Worm (Caenorhabditis elegans) whole organism, L4 larva: ENCODE measurements around the gene srbc-68.

Experiments used
- D1046.2 ChIP-seq: fragments of 200-800 bp; sonication (Bioruptor generic); IDR thresholded peaks from 2 replicates; pipeline ENCODE4 v1.3.6; 2022; ENCODE audit warnings: missing genetic modification characterization, missing compliant biosample characterization
- F10B5.3 ChIP-seq: sonication (generic microtip); optimal IDR thresholded peaks from 2 replicates; lab custom pipeline; 2016; ENCODE audit warnings: mild to moderate bottlenecking, missing genetic modification characterization, missing compliant biosample characterization
- F44E2.7 ChIP-seq: fragments of 200-800 bp; sonication (Bioruptor generic); IDR thresholded peaks from 2 replicates; pipeline ENCODE4 v2.1.2; 2022; ENCODE audit warnings: missing genetic modification characterization, missing compliant biosample characterization
- F49E8.2 ChIP-seq: sonication (generic microtip); optimal IDR thresholded peaks from 2 replicates; lab custom pipeline; 2016; ENCODE audit warnings: missing compliant biosample characterization, mild to moderate bottlenecking, missing genetic modification characterization, borderline replicate concordance
- T20F7.1 ChIP-seq: fragments of 200-800 bp; sonication (Bioruptor generic); optimal IDR thresholded peaks from 2 replicates; lab custom pipeline; 2018; ENCODE audit warnings: mild to moderate bottlenecking, missing genetic modification characterization, missing compliant biosample characterization
- T26A8.4 ChIP-seq: fragments of 200-800 bp; sonication (Bioruptor generic); IDR thresholded peaks from 2 replicates; pipeline ENCODE4 v1.3.6; 2022; ENCODE audit warnings: missing genetic modification characterization, missing compliant biosample characterization
- Y105C5A.15 ChIP-seq: fragments of 200-800 bp; sonication (Bioruptor generic); IDR thresholded peaks from 2 replicates; pipeline ENCODE4 v1.3.6; 2022; ENCODE audit warnings: missing genetic modification characterization, missing compliant biosample characterization
- Y5F2A.4 ChIP-seq: fragments of 200-800 bp; sonication (Bioruptor generic); optimal IDR thresholded peaks from 2 replicates; lab custom pipeline; 2018; ENCODE audit warnings: mild to moderate bottlenecking, missing genetic modification characterization, missing compliant biosample characterization
- Y75B8A.6 ChIP-seq: fragments of 200-800 bp; sonication (Bioruptor generic); IDR thresholded peaks from 2 replicates; pipeline ENCODE4 v1.3.6; 2022; ENCODE audit warnings: missing genetic modification reagents, missing genetic modification characterization, missing compliant biosample characterization
- ZK337.2 ChIP-seq: fragments of 200-800 bp; sonication (Bioruptor generic); IDR thresholded peaks from 2 replicates; pipeline ENCODE4 v1.3.6; 2022; ENCODE audit warnings: missing genetic modification reagents, missing genetic modification characterization, missing compliant biosample characterization
- aha-1 ChIP-seq: fragments of 150-350 bp; peaks from one replicate; lab custom pipeline; 2014; ENCODE audit warnings: missing biosample characterization, missing genetic modification characterization
- attf-4 ChIP-seq: sonication (generic microtip); optimal IDR thresholded peaks from 3 replicates; lab custom pipeline; 2017; ENCODE audit warnings: missing biosample characterization, missing genetic modification characterization
- ceh-28 ChIP-seq: fragments of 150-350 bp; optimal IDR thresholded peaks from 2 replicates; lab custom pipeline; 2014; ENCODE audit warnings: missing biosample characterization, missing genetic modification reagents, missing genetic modification characterization
- ceh-82 ChIP-seq: sonication (generic microtip); optimal IDR thresholded peaks from 2 replicates; lab custom pipeline; 2017; ENCODE audit warnings: missing biosample characterization, missing genetic modification characterization
- daf-16 ChIP-seq, 3 experiments: sonication (generic microtip); optimal IDR thresholded peaks; 2 replicates each; lab custom pipeline; 2016 to 2017; ENCODE audit warnings: missing genetic modification characterization in 3 of 3, missing genetic modification reagents in 3 of 3, mild to moderate bottlenecking in 2 of 3, missing compliant biosample characterization in 2 of 3, missing biosample characterization in 1 of 3, moderate library complexity in 1 of 3
- daf-8 ChIP-seq: fragments of 200-800 bp; sonication (Bioruptor generic); IDR thresholded peaks from 2 replicates; pipeline ENCODE4 v1.3.6; 2022; ENCODE audit warnings: missing genetic modification characterization, missing compliant biosample characterization
- dmd-6 ChIP-seq: fragments of 200-800 bp; sonication (Bioruptor generic); IDR thresholded peaks from 2 replicates; pipeline ENCODE4 v1.3.6; 2022; ENCODE audit warnings: missing genetic modification reagents, missing genetic modification characterization, missing compliant biosample characterization
- dmd-9 ChIP-seq: fragments of 200-800 bp; sonication (Bioruptor generic); IDR thresholded peaks from 2 replicates; pipeline ENCODE4 v1.3.6; 2022; ENCODE audit warnings: missing genetic modification reagents, missing genetic modification characterization, missing compliant biosample characterization
- dve-1 ChIP-seq: sonication (generic microtip); optimal IDR thresholded peaks from 2 replicates; lab custom pipeline; 2017; ENCODE audit warnings: antibody characterized with exemption, mild to moderate bottlenecking, missing genetic modification characterization, missing compliant biosample characterization; ENCODE audit not compliant: insufficient read depth
- fkh-10 ChIP-seq: fragments of 150-350 bp; optimal IDR thresholded peaks from 2 replicates; lab custom pipeline; 2014; ENCODE audit warnings: missing biosample characterization, missing genetic modification reagents, missing genetic modification characterization
- gei-8 ChIP-seq: fragments of 200-800 bp; sonication (Bioruptor generic); optimal IDR thresholded peaks from 2 replicates; lab custom pipeline; 2018; ENCODE audit warnings: mild to moderate bottlenecking, missing genetic modification characterization, missing compliant biosample characterization
- hlh-30 ChIP-seq: sonication (generic microtip); optimal IDR thresholded peaks from 2 replicates; lab custom pipeline; 2017; ENCODE audit warnings: antibody characterized with exemption, mild to moderate bottlenecking, missing genetic modification characterization, missing compliant biosample characterization; ENCODE audit not compliant: insufficient read depth
- lim-7 ChIP-seq: fragments of 200-800 bp; sonication (Bioruptor generic); IDR thresholded peaks from 2 replicates; pipeline ENCODE4 v1.3.6; 2022; ENCODE audit warnings: missing genetic modification characterization, missing compliant biosample characterization
- lin-1 ChIP-seq: fragments of 200-800 bp; sonication (Bioruptor generic); IDR thresholded peaks from 2 replicates; pipeline ENCODE4 v1.3.6; 2022; ENCODE audit warnings: missing genetic modification reagents, missing genetic modification characterization, missing compliant biosample characterization
- lin-13 ChIP-seq: fragments of 150-350 bp; optimal IDR thresholded peaks from 2 replicates; lab custom pipeline; 2014; ENCODE audit warnings: missing biosample characterization, missing genetic modification reagents, missing genetic modification characterization
- lin-38 ChIP-seq: fragments of 200-800 bp; sonication (Bioruptor generic); IDR thresholded peaks from 2 replicates; pipeline ENCODE4 v1.3.6; 2022; ENCODE audit warnings: missing genetic modification reagents, missing genetic modification characterization, missing compliant biosample characterization
- lin-39 ChIP-seq: fragments of 150-350 bp; optimal IDR thresholded peaks from 2 replicates; lab custom pipeline; 2014; ENCODE audit warnings: missing biosample characterization, missing genetic modification reagents, missing genetic modification characterization
- madf-5 ChIP-seq, 2 experiments: fragments of 200-800 bp; sonication (Bioruptor generic); IDR thresholded peaks; 2 replicates each; pipeline ENCODE4 v1.3.6; 2022; ENCODE audit warnings: missing compliant biosample characterization in 2 of 2, missing genetic modification characterization in 2 of 2
- madf-9 ChIP-seq: fragments of 200-800 bp; sonication (Bioruptor generic); conservative IDR thresholded peaks from 2 replicates; pipeline ENCODE4 v1.3.6; 2022; ENCODE audit warnings: missing genetic modification reagents, missing genetic modification characterization, missing compliant biosample characterization
- nhr-10 ChIP-seq: fragments of 150-350 bp; optimal IDR thresholded peaks from 2 replicates; lab custom pipeline; 2014; ENCODE audit warnings: missing biosample characterization, missing genetic modification characterization
- nhr-25 ChIP-seq: sonication (generic microtip); optimal IDR thresholded peaks from 2 replicates; lab custom pipeline; 2017; ENCODE audit warnings: missing genetic modification characterization, mild to moderate bottlenecking, missing compliant biosample characterization, antibody characterized with exemption, moderate library complexity, borderline replicate concordance; ENCODE audit not compliant: insufficient read depth
- nhr-28 ChIP-seq: fragments of 150-350 bp; optimal IDR thresholded peaks from 2 replicates; lab custom pipeline; 2014; ENCODE audit warnings: missing biosample characterization, missing genetic modification characterization
- nhr-41 ChIP-seq: fragments of 200-800 bp; sonication (Bioruptor generic); IDR thresholded peaks from 2 replicates; pipeline ENCODE4 v1.3.6; 2022; ENCODE audit warnings: missing genetic modification reagents, missing genetic modification characterization, missing compliant biosample characterization
- nhr-76 ChIP-seq: fragments of 150-350 bp; optimal IDR thresholded peaks from 2 replicates; lab custom pipeline; 2014; ENCODE audit warnings: missing biosample characterization, missing genetic modification characterization
- pqm-1 ChIP-seq: sonication (generic microtip); optimal IDR thresholded peaks from 2 replicates; lab custom pipeline; 2017; ENCODE audit warnings: missing biosample characterization, missing genetic modification characterization
- set-16 ChIP-seq: fragments of 200-800 bp; sonication (Bioruptor generic); IDR thresholded peaks from 2 replicates; pipeline ENCODE4 v1.3.6; 2022; ENCODE audit warnings: missing genetic modification reagents, missing genetic modification characterization, missing compliant biosample characterization
- skn-1 ChIP-seq: fragments of 150-350 bp; optimal IDR thresholded peaks from 2 replicates; lab custom pipeline; 2014; ENCODE audit warnings: missing biosample characterization, missing genetic modification characterization
- tag-97 ChIP-seq: fragments of 200-800 bp; sonication (Bioruptor generic); IDR thresholded peaks from 2 replicates; pipeline ENCODE4 v1.3.6; 2022; ENCODE audit warnings: missing genetic modification characterization, missing compliant biosample characterization
- tra-1 ChIP-seq: fragments of 200-800 bp; sonication (Bioruptor generic); IDR thresholded peaks from 2 replicates; pipeline ENCODE4 v1.3.6; 2022; ENCODE audit warnings: missing genetic modification reagents, missing genetic modification characterization, missing compliant biosample characterization
- unc-130 ChIP-seq: sonication (generic microtip); optimal IDR thresholded peaks from 2 replicates; lab custom pipeline; 2016; ENCODE audit warnings: missing genetic modification reagents, missing genetic modification characterization, missing compliant biosample characterization
- unc-62 ChIP-seq, 3 experiments: fragments of 150-350 bp in 1 of 3; sonication (generic microtip); optimal IDR thresholded peaks in 2 of 3; peaks in 1 of 3; 1 replicate in 1 of 3; 2 replicates in 2 of 3; lab custom pipeline; 2014 to 2017; ENCODE audit warnings: missing biosample characterization in 3 of 3, missing genetic modification characterization in 3 of 3, missing genetic modification reagents in 3 of 3, missing genotype in 1 of 3
- zag-1 ChIP-seq: fragments of 150-350 bp; optimal IDR thresholded peaks from 2 replicates; lab custom pipeline; 2014; ENCODE audit warnings: missing biosample characterization, missing genetic modification characterization
- zip-11 ChIP-seq: fragments of 200-800 bp; sonication (Bioruptor generic); IDR thresholded peaks from 2 replicates; pipeline ENCODE4 v1.3.6; 2022; ENCODE audit warnings: missing genetic modification characterization, missing compliant biosample characterization
- ztf-11 ChIP-seq: fragments of 150-350 bp; optimal IDR thresholded peaks from 2 replicates; lab custom pipeline; 2014; ENCODE audit warnings: missing biosample characterization, missing genetic modification characterization

Gene srbc-68

DNA sequence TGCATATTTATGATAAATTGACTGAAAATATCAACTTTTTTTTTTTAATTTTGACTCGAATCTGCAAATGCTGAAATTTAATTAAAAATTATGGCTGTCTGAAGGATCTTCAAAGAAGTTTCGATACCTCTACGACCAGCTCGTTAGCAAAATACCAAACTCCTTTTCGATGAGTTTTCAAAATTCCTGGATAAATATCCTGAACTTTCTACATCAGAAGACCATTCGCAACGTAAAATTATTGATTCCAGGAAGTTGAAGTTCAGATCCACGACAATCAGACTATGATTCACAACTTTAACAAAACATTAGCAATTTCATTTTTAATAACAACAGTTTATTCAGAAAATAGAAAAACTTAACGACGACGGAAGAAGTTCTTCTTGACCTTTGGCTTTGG is 38.6 kb upstream of the srbc-68 start (continued):
- TF ChIP-seq Y75B8A.6 (GFP tag; lab: Robert Waterston, UW) (no peak), ztf-11 (tag; lab: Kevin White, UChicago) (no peak), zip-11 (no peak), ceh-28 (tag; lab: Kevin White, UChicago) (no peak), nhr-76 (tag; lab: Kevin White, UChicago) (no peak), daf-16 (GFP tag; optimal IDR thresholded peaks at IDR 0.05; lab: Kevin White, UChicago) (no peak), daf-16 (tag; optimal IDR thresholded peaks at IDR 0.05; lab: Kevin White, UChicago) (peak; percentile 42), nhr-25 (tag; lab: Kevin White, UChicago) (no peak), ceh-82 (tag; lab: Kevin White, UChicago) (no peak), fkh-10 (GFP tag; lab: Kevin White, UChicago) (no peak), T20F7.1 (GFP tag; lab: Kevin White, UChicago) (no peak), hlh-30 (tag; lab: Kevin White, UChicago) (no peak), tag-97 (no peak), madf-9 (GFP tag; lab: Robert Waterston, UW) (no peak), daf-8 (GFP tag; lab: Robert Waterston, UW) (no peak), unc-62 (GFP tag; optimal IDR thresholded peaks at IDR 0.05 in 1 of 2; lab: Kevin White, UChicago) (no peak), unc-62 (tag; optimal IDR thresholded peaks at IDR 0.05; lab: Kevin White, UChicago) (no peak), attf-4 (tag; lab: Kevin White, UChicago) (no peak)

DNA sequence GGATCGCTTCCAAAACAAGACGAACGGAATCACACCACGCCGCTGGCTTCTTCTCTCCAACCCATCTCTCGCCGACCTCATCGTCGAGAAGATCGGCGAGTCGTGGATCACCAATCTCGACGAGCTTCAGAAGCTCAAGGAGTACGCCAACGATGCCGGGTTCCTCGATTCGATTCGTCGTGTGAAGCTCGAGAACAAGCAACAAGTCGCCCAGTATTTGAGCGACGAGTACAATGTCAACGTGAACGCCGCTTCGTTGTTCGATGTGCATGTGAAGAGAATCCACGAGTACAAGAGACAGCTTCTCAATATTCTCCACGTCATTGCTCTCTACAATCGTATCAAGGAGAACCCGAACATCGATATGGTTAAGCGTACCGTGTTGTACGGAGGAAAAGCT is 37.2 kb upstream of the srbc-68 start:
- TF ChIP-seq aha-1 (tag; lab: Kevin White, UChicago) = peak; percentile 94
- TF ChIP-seq gei-8 (GFP tag; lab: Kevin White, UChicago) = no peak
- 0 out of 2 replicates have a peak, but pooled peaks have one; percentile 19 for TF ChIP-seq set-16 (GFP tag; lab: Robert Waterston, UW)
- no peak for TF ChIP-seq lin-38 (GFP tag; lab: Robert Waterston, UW)

DNA sequence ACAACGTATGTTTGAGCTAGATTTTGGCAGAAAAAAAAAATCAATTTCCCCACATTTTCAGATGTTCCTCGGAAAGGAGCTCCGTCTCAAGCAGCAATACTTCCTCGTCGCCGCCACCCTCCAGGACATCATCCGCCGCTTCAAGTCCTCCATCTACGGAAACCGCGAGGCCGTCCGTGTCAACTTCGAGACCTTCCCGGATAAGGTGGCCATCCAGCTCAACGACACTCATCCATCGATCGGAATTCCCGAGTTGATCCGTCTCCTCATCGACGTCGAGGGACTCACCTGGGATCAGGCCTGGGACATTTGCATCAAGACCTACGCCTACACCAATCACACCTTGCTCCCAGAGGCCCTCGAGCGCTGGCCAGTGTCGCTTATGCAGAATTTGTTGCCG is 36.3 kb upstream of the srbc-68 start:
- TF ChIP-seq nhr-41 (GFP tag; lab: Robert Waterston, UW) (no peak), nhr-28 (tag; lab: Kevin White, UChicago) (no peak), set-16 (GFP tag; lab: Robert Waterston, UW) (peak; percentile 77), nhr-10 (tag; lab: Kevin White, UChicago) (no peak), lin-39 (tag; lab: Kevin White, UChicago) (no peak), skn-1 (tag; lab: Kevin White, UChicago) (no peak), ztf-11 (tag; lab: Kevin White, UChicago) (no peak), dmd-9 (GFP tag; lab: Robert Waterston, UW) (no peak)

DNA sequence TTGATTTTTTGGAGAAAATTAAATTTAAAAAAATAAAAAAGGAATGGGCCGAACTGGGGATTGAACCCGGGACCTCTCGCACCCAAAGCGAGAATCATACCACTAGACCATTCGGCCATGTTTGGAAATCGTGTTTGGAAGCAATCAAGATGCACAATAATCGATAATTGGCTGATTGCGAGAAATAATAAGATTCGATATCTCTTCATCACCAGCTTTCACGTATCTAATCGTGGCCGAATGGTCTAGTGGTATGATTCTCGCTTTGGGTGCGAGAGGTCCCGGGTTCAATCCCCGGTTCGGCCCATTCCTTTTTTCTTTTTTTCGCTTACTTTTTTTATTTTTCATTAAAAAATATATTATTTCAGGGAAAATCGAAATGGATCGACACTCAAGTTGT is 35.7 kb upstream of the srbc-68 start:
- TF ChIP-seq nhr-28 (tag; lab: Kevin White, UChicago) (no peak), zag-1 (tag; lab: Kevin White, UChicago) (no peak), pqm-1 (no peak), aha-1 (tag; lab: Kevin White, UChicago) (no peak), F44E2.7 (GFP tag; lab: Robert Waterston, UW) (0 out of 2 replicates have a peak, but pooled peaks have one; percentile 7), F10B5.3 (tag; lab: Kevin White, UChicago) (no peak), lim-7 (GFP tag; lab: Robert Waterston, UW) (peak; percentile 80), lin-1 (GFP tag; lab: Robert Waterston, UW) (0 out of 2 replicates have a peak, but pooled peaks have one; percentile 21), unc-62 (GFP tag; optimal IDR thresholded peaks at IDR 0.05 in 1 of 2; lab: Kevin White, UChicago) (no peak), unc-62 (tag; optimal IDR thresholded peaks at IDR 0.05; lab: Kevin White, UChicago) (no peak), lin-13 (GFP tag; lab: Kevin White, UChicago) (peak; percentile 31), Y105C5A.15 (peak; percentile 75; the same call in 1 of the 2 replicates), T26A8.4 (GFP tag; lab: Robert Waterston, UW) (peak; percentile 49), D1046.2 (GFP tag; lab: Robert Waterston, UW) (no peak), F49E8.2 (tag; lab: Kevin White, UChicago) (peak; percentile 62), madf-5 (GFP tag; IDR thresholded peaks at IDR 0.05; lab: Robert Waterston, UW) (peak; percentile 55 to 60; a peak in 1 of 4 replicates), tra-1 (GFP tag; lab: Robert Waterston, UW) (peak; percentile 47; the same call in 1 of the 2 replicates), ZK337.2 (GFP tag; lab: Robert Waterston, UW) (0 out of 2 replicates have a peak, but pooled peaks have one; percentile 16), lin-38 (GFP tag; lab: Robert Waterston, UW) (peak; percentile 70; the same call in 1 of the 2 replicates), Y5F2A.4 (GFP tag; lab: Kevin White, UChicago) (no peak), unc-130 (GFP tag; lab: Kevin White, UChicago) (no peak), dve-1 (peak; percentile 8), dmd-6 (GFP tag; lab: Robert Waterston, UW) (peak; percentile 8; the same call in 1 of the 2 replicates)
